Fruit fly (Drosophila melanogaster): Measurements from ENCODE around the gene CG44270.

DNA sequence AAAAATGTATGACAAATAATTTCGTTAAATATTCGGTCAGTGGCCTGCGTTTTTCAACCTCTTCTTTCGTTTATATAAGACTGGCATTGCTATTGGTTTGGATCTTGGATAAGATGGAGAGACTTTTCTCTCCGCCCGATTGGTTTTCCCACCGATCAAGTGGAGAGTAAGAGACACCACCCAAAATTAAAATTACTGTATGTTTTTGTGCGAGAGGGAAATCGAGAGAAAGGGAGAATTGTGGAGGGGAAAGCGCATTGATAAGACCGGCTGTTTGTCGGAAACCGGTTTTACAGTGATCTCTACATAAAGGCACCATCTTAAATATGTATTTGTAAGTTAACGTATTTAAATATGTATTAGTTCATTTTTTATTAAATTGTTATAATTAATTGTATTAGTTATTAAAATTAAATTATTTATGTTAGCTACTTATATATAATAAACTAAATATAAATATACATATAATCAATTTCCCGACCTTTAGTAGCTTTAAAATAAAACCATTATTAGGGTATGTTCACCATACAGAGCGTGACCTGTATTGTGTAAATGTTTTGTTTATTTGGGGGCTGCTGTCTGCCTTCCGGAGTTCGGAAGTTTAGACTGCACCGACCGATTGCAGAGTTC lies 36.3 kb upstream of the CG44270 start, which contains the start of gene CG34007:
- TF ChIP-seq psq (GFP tag; optimal IDR thresholded peaks at IDR 0.05) (peak; percentile 48), N (GFP tag; optimal IDR thresholded peaks at IDR 0.05) (no peak), Dif (GFP tag; optimal IDR thresholded peaks at IDR 0.05; ENCODE audit: partially characterized antibody) (no peak), dsf (GFP tag; optimal IDR thresholded peaks at IDR 0.05; ENCODE audit: borderline replicate concordance) (no peak), pan (optimal IDR thresholded peaks at IDR 0.05) (no peak), lola (GFP tag; optimal IDR thresholded peaks at IDR 0.05) (no peak), OdsH (GFP tag; optimal IDR thresholded peaks at IDR 0.05) (peak; percentile 40), Jra (GFP tag; optimal IDR thresholded peaks at IDR 0.05) (no peak), CG9705 (GFP tag; optimal IDR thresholded peaks at IDR 0.05) (no peak), Rel (GFP tag; optimal IDR thresholded peaks at IDR 0.05) (no peak), Rel (tag; optimal IDR thresholded peaks at IDR 0.05) (peak; percentile 5), sv (GFP tag; optimal IDR thresholded peaks at IDR 0.05) (no peak), rgr (GFP tag; optimal IDR thresholded peaks at IDR 0.05) (peak; percentile 10), ey (GFP tag; optimal IDR thresholded peaks at IDR 0.05) (no peak)

Measured in whole organism, wandering third instar larva.